ENCODE assay signal across 2 worm cellular contexts in the genomic region with DNA sequence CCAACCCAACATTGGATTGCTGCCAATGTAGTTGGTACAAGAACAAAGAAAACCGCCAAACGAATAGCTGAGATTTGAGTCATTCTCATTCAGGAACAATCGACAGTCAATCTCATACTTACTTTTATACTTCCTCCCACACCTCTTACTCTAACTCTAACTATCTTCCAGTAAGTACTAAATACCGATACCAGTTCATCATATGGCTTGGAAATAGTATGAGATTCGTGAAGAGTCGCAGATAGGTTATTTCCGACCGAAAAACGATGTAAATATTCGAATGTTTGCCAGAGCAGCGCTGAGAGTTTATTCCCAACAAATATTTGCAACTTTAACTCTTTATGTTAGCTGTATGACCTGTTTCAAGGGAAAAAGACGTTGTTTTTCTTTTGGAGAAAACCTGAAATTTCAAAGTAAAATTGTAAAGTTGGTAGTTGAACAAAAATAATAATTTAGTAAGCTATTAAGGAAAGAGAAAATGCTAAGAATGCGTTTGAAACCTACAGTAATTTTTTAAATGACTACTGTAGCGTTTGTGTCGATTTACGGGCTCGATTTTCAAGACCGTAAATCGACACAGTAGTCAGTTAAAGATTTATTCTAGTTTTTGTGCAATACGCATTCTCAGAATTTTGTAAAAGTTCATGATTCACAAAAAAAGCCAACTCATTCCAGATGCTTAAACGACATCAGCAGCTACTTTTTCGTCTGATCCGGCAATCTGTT.
TF ChIP-seq lines count a peak whose summit lies in the region.

A gene (minus strand): TSS at position 101 of the 726 bp plus-strand sequence.
A gene (plus strand): TSS at position 676 of the 726 bp plus-strand sequence.

TF ChIP-seq in whole organism, L2 larva, 48 proteins besides CTCF, POLR2A, EP300 and RAD21:
- TF ChIP-seq fos-1 (tag; optimal IDR thresholded peaks at IDR 0.05; lab: Kevin White, UChicago) = no peak
- TF ChIP-seq Y55F3AM.14 (GFP tag; optimal IDR thresholded peaks at IDR 0.05; lab: Kevin White, UChicago) = no peak
- peak; percentile 36 for TF ChIP-seq F13H6.1 (tag; optimal IDR thresholded peaks at IDR 0.05; lab: Kevin White, UChicago)

TF ChIP-seq in whole organism, L3 larva, 47 proteins besides CTCF, POLR2A, EP300 and RAD21:
- TF ChIP-seq ama-1 (optimal IDR thresholded peaks at IDR 0.05; lab: Kevin White, UChicago) (no peak), pha-4 (tag; optimal IDR thresholded peaks at IDR 0.05; lab: Kevin White, UChicago) (peak; percentile 70)
